Worm (Caenorhabditis elegans): ENCODE data around the gene hmgs-1.

Gene hmgs-1

ce11 chrV:5667337-5667736 lies 17.1 kb downstream of the hmgs-1 start (continued):
- TF ChIP-seq jun-1 (tag; optimal IDR thresholded peaks at IDR 0.05) (no peak), lin-39 (tag; optimal IDR thresholded peaks at IDR 0.05) (no peak), php-3 (GFP tag; IDR thresholded peaks at IDR 0.05) (peak; percentile 86), nhr-111 (GFP tag; optimal IDR thresholded peaks at IDR 0.05) (peak; percentile 87), hlh-11 (tag; optimal IDR thresholded peaks at IDR 0.05) (no peak), ama-1 (optimal IDR thresholded peaks at IDR 0.05) (no peak), aly-2 (tag; optimal IDR thresholded peaks at IDR 0.05) (no peak), pqm-1 (tag; optimal IDR thresholded peaks at IDR 0.05) (no peak), daf-16 (GFP tag; optimal IDR thresholded peaks at IDR 0.05) (peak in 1 of 2 experiments; percentile 72), daf-16 (tag; optimal IDR thresholded peaks at IDR 0.05) (no peak), T20F7.1 (GFP tag; optimal IDR thresholded peaks at IDR 0.05) (no peak), ztf-11 (tag; optimal IDR thresholded peaks at IDR 0.05) (no peak), unc-130 (GFP tag; optimal IDR thresholded peaks at IDR 0.05) (peak; percentile 43), daf-19 (GFP tag; conservative IDR thresholded peaks at IDR 0.05) (peak; percentile 92), dmd-6 (GFP tag; IDR thresholded peaks at IDR 0.05) (peak; percentile 29), Y105C5A.15 (GFP tag; IDR thresholded peaks at IDR 0.05) (peak; percentile 99), snpc-1.2 (GFP tag; IDR thresholded peaks at IDR 0.05) (peak; percentile 88), Y48G9A.11 (GFP tag; IDR thresholded peaks at IDR 0.05) (peak; percentile 87), ceh-28 (tag; optimal IDR thresholded peaks at IDR 0.05) (no peak), skn-1 (tag; optimal IDR thresholded peaks at IDR 0.05) (no peak), egl-27 (tag; optimal IDR thresholded peaks at IDR 0.05) (no peak), aha-1 (tag) (peak; percentile 71), Y75B8A.6 (GFP tag; IDR thresholded peaks at IDR 0.05) (peak; percentile 86; the same call in 1 of the 2 replicates), dve-1 (tag; optimal IDR thresholded peaks at IDR 0.05; ENCODE audit: insufficient read depth) (no peak), mxl-2 (GFP tag; conservative IDR thresholded peaks at IDR 0.05) (0 out of 2 replicates have a peak, but pooled peaks have one; percentile 25), cey-2 (tag; optimal IDR thresholded peaks at IDR 0.05; ENCODE audit: borderline replicate concordance, insufficient read depth) (no peak), nhr-77 (tag; optimal IDR thresholded peaks at IDR 0.05) (no peak), Y5F2A.4 (GFP tag; optimal IDR thresholded peaks at IDR 0.05) (peak; percentile 88), set-16 (GFP tag; IDR thresholded peaks at IDR 0.05) (no peak), lin-38 (GFP tag; IDR thresholded peaks at IDR 0.05) (peak; percentile 85), madf-9 (GFP tag; conservative IDR thresholded peaks at IDR 0.05) (peak; percentile 66), saeg-2 (GFP tag; IDR thresholded peaks at IDR 0.05) (peak; percentile 47; the same call in 1 of the 2 replicates), lin-15B (tag; optimal IDR thresholded peaks at IDR 0.05) (no peak), mep-1 (tag; optimal IDR thresholded peaks at IDR 0.05) (no peak), mxl-3 (GFP tag; optimal IDR thresholded peaks at IDR 0.05) (no peak), F49E8.2 (tag; optimal IDR thresholded peaks at IDR 0.05; ENCODE audit: borderline replicate concordance) (peak; percentile 81), mdl-1 (tag; optimal IDR thresholded peaks at IDR 0.05) (no peak), duxl-1 (tag; optimal IDR thresholded peaks at IDR 0.05; ENCODE audit: poor library complexity) (peak; percentile 88), ZK337.2 (GFP tag; IDR thresholded peaks at IDR 0.05) (0 out of 2 replicates have a peak, but pooled peaks have one; percentile 43), ces-1 (GFP tag; optimal IDR thresholded peaks at IDR 0.05) (no peak), hif-1 (tag; optimal IDR thresholded peaks at IDR 0.05) (peak in 1 of 2 experiments; percentile 47), nhr-28 (tag; optimal IDR thresholded peaks at IDR 0.05) (no peak), F37D6.2 (tag; optimal IDR thresholded peaks at IDR 0.05) (no peak), zag-1 (tag; optimal IDR thresholded peaks at IDR 0.05) (no peak), lim-7 (GFP tag; IDR thresholded peaks at IDR 0.05) (peak; percentile 98), nhr-25 (tag; optimal IDR thresholded peaks at IDR 0.05; ENCODE audit: borderline replicate concordance, insufficient read depth) (no peak), ceh-20 (GFP tag; IDR thresholded peaks at IDR 0.05) (peak; percentile 44; the same call in 1 of the 2 replicates), ceh-32 (tag; optimal IDR thresholded peaks at IDR 0.05; ENCODE audit: poor library complexity) (no peak), nhr-41 (GFP tag; IDR thresholded peaks at IDR 0.05) (peak; percentile 83; the same call in 1 of the 2 replicates), vab-7 (GFP tag; IDR thresholded peaks at IDR 0.05) (peak; percentile 75), attf-4 (tag; optimal IDR thresholded peaks at IDR 0.05) (no peak)

Measured in whole organism, L4 larva.